Fruit fly (Drosophila melanogaster) Kc167 (cell line): Measurements from ENCODE around the gene CG18558.

Experiments used
- Myc ChIP-seq: fragments of >200 bp; optimal IDR thresholded peaks from 2 replicates; lab custom pipeline; 2017; ENCODE audit warnings: missing external identifiers
- psq ChIP-seq: fragments of >200 bp; optimal IDR thresholded peaks from 2 replicates; lab custom pipeline; 2017; ENCODE audit warnings: missing external identifiers

dm6 chr2L:2886613-2887537 lies 42.6 kb upstream of the CG18558 start:
- TF ChIP-seq Myc (no peak), psq (lab: Kevin White, UChicago) (no peak)
